Worm (Caenorhabditis elegans): ENCODE measurements around the gene Y6G8.14.

Gene Y6G8.14

ce11 chrV:17614251-17614650 is at the start of gene Y6G8.14:
Y6G8.14 (minus strand) TSS chrV:17614351.
- TF ChIP-seq sem-4 (tag; optimal IDR thresholded peaks at IDR 0.05) (no peak), nhr-11 (tag; optimal IDR thresholded peaks at IDR 0.05) (no peak), mdl-1 (tag; optimal IDR thresholded peaks at IDR 0.05) (no peak), ZK546.5 (tag; optimal IDR thresholded peaks at IDR 0.05) (no peak), lin-11 (tag; optimal IDR thresholded peaks at IDR 0.05) (no peak), zag-1 (tag; optimal IDR thresholded peaks at IDR 0.05) (no peak)

DNA sequence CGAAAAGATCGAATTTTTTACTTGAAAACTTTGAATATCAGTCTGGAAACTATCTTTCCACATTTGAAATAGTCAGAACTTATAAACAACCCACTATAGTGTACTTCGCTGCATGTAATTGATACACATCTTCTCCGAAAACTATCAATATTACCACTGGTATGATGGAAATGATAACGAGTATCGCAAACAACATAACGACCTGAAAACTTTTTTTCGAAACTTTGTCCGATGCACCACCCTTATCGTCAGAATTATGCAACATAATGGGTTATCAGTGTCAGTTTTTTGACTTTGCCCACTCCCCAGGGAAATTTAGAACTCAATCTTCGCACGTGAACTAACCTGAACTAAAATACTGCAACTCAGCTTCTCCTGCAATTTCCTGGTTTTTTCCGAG is 48.1 kb upstream of the Y6G8.14 start:
- no peak for TF ChIP-seq blmp-1 (tag; optimal IDR thresholded peaks at IDR 0.05; ENCODE audit: insufficient read depth)
- TF ChIP-seq fos-1 (tag; optimal IDR thresholded peaks at IDR 0.05), result peak; percentile 83
- TF ChIP-seq sma-9 (GFP tag; optimal IDR thresholded peaks at IDR 0.05), result peak; percentile 70
- no peak for TF ChIP-seq sma-9 (tag; optimal IDR thresholded peaks at IDR 0.05)
- TF ChIP-seq lin-11 (tag; optimal IDR thresholded peaks at IDR 0.05), result no peak
- TF ChIP-seq nhr-23 (tag; optimal IDR thresholded peaks at IDR 0.05), result no peak
- TF ChIP-seq elt-3 (tag; optimal IDR thresholded peaks at IDR 0.05), result no peak
- peak; percentile 35 for TF ChIP-seq crh-2 (tag; optimal IDR thresholded peaks at IDR 0.05)

DNA sequence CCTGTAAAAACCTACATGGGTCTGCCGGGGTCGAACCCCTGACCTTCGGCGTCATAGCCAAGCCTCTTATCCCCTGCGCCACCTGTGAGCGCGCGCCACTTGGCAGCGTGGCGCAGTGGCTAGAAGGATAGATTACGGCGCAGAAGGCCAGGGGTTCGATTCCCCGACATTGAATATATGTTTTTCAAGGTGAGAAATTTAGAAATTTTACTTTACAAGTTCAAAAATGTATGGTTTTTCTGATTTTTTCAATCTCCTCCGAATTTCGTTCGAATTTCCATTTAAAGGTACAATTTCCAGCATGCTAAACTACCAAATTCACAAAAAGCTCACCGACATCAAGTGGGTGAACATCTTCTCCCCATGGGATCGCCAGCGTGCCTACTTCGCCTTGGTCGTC is 45.9 kb upstream of the Y6G8.14 start, which contains the start of gene dgat-2:
Gene dgat-2, plus strand, starts transcription at position 301 of the 400 bp plus-strand sequence.
- no peak for TF ChIP-seq nhr-25 (tag; optimal IDR thresholded peaks at IDR 0.05)

- no peak for TF ChIP-seq blmp-1 (tag; optimal IDR thresholded peaks at IDR 0.05; ENCODE audit: insufficient read depth)
- no peak for TF ChIP-seq unc-62 (GFP tag; optimal IDR thresholded peaks at IDR 0.05)
- peak; percentile 85 for TF ChIP-seq crh-2 (tag; optimal IDR thresholded peaks at IDR 0.05)
- no peak for TF ChIP-seq C34F6.9 (tag; optimal IDR thresholded peaks at IDR 0.05)
- no peak for TF ChIP-seq nhr-21 (tag; optimal IDR thresholded peaks at IDR 0.05)
- no peak for TF ChIP-seq ama-1 (optimal IDR thresholded peaks at IDR 0.05)
- no peak for TF ChIP-seq nhr-129 (tag; optimal IDR thresholded peaks at IDR 0.05)
- no peak for TF ChIP-seq ztf-4 (tag; optimal IDR thresholded peaks at IDR 0.05)
- no peak for TF ChIP-seq snpc-4 (tag; optimal IDR thresholded peaks at IDR 0.05)
- no peak for TF ChIP-seq ztf-1 (GFP tag; conservative IDR thresholded peaks at IDR 0.05)
- no peak for TF ChIP-seq nhr-23 (tag; optimal IDR thresholded peaks at IDR 0.05)
- TF ChIP-seq zag-1 (tag; optimal IDR thresholded peaks at IDR 0.05), result no peak
- no peak for TF ChIP-seq R02D3.7 (tag; optimal IDR thresholded peaks at IDR 0.05)
- TF ChIP-seq fos-1 (tag; optimal IDR thresholded peaks at IDR 0.05), result peak; percentile 94
- TF ChIP-seq skn-1 (tag; optimal IDR thresholded peaks at IDR 0.05), result no peak
- TF ChIP-seq mdl-1 (tag; optimal IDR thresholded peaks at IDR 0.05), result no peak
- no peak for TF ChIP-seq elt-1 (tag; optimal IDR thresholded peaks at IDR 0.05)
- TF ChIP-seq lin-39 (tag; optimal IDR thresholded peaks at IDR 0.05), result no peak
- no peak for TF ChIP-seq nhr-12 (tag; optimal IDR thresholded peaks at IDR 0.05)
- TF ChIP-seq Y55F3AM.14 (GFP tag; optimal IDR thresholded peaks at IDR 0.05), result no peak
- TF ChIP-seq F13H6.1 (tag; optimal IDR thresholded peaks at IDR 0.05), result peak; percentile 48
- TF ChIP-seq ceh-82 (tag; optimal IDR thresholded peaks at IDR 0.05), result no peak
- TF ChIP-seq lsy-2 (tag; optimal IDR thresholded peaks at IDR 0.05), result no peak
- no peak for TF ChIP-seq unc-39 (tag; optimal IDR thresholded peaks at IDR 0.05)
- TF ChIP-seq nhr-77 (tag; optimal IDR thresholded peaks at IDR 0.05), result no peak
- peak; percentile 43 for TF ChIP-seq sma-3 (GFP tag; optimal IDR thresholded peaks at IDR 0.05)
- TF ChIP-seq nhr-237 (tag; optimal IDR thresholded peaks at IDR 0.05), result no peak
- no peak for TF ChIP-seq mab-5 (tag; optimal IDR thresholded peaks at IDR 0.05)
- TF ChIP-seq alr-1 (tag; optimal IDR thresholded peaks at IDR 0.05), result no peak
- TF ChIP-seq gmeb-1 (tag; optimal IDR thresholded peaks at IDR 0.05), result peak; percentile 54
- no peak for TF ChIP-seq unc-55 (GFP tag; optimal IDR thresholded peaks at IDR 0.05)
- no peak for TF ChIP-seq nhr-25 (tag; optimal IDR thresholded peaks at IDR 0.05)
- no peak for TF ChIP-seq nhr-11 (tag; optimal IDR thresholded peaks at IDR 0.05)
- peak; percentile 83 for TF ChIP-seq sma-9 (GFP tag; optimal IDR thresholded peaks at IDR 0.05)
- TF ChIP-seq sma-9 (tag; optimal IDR thresholded peaks at IDR 0.05), result no peak
Measured at ce11 chrV:17659228-17659627, 45.1 kb upstream of the Y6G8.14 start, which contains the start of gene fbxa-108. fbxa-108 (minus strand) TSS chrV:17659385.

All from whole organism, L2 larva.